Worm (Caenorhabditis elegans): ENCODE data around the gene srh-159.

DNA sequence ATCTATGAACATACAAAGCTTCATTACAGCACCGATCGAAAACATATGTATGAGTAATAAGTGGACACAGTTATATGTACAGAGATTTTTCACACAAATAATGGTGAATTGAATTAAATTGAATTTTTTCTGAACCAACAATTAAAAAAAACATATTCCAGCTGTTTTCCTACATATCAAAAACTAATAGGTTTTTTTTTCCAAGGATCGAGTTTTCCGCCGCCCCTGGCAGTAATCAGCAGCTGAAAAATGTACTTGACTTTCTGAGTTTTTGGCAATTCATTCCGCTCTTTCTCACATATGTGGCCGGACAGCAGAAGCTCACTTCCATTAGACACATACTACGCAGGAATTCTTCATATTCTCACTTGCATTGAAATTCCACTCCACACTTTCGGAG is 3.7 kb upstream of the srh-159 start, which contains the start of gene srh-174:
- TF ChIP-seq ztf-23 (GFP tag; IDR thresholded peaks at IDR 0.05) = no peak
- no peak for TF ChIP-seq flt-1 (GFP tag; IDR thresholded peaks at IDR 0.05)
- no peak for TF ChIP-seq T22C8.4 (GFP tag; IDR thresholded peaks at IDR 0.05)
- TF ChIP-seq ztf-29 (GFP tag; IDR thresholded peaks at IDR 0.05) = no peak
- no peak for TF ChIP-seq med-1 (GFP tag; optimal IDR thresholded peaks at IDR 0.05; ENCODE audit: insufficient read depth)
- no peak for TF ChIP-seq tab-1 (GFP tag; IDR thresholded peaks at IDR 0.05)
- no peak for TF ChIP-seq ref-1 (GFP tag; conservative IDR thresholded peaks at IDR 0.05)

All from whole organism, midembryonic.